Fruit fly (Drosophila melanogaster): ENCODE data around the gene Arf1.
A peak's percentile ranks its signal among the peaks of the same experiment; 100 is the strongest.

Gene Arf1

dm6 chr3L:22863367-22864078 lies 8.5 kb downstream of the Arf1 start, which contains the start of gene CG33169 (continued):
- peak; percentile 73 for TF ChIP-seq CG10431 (GFP tag; optimal IDR thresholded peaks at IDR 0.05)
- peak; percentile 67 for TF ChIP-seq peb (GFP tag; IDR thresholded peaks at IDR 0.05)
- TF ChIP-seq Drgx (GFP tag; IDR thresholded peaks at IDR 0.05), result peak; percentile 41; the same call in 1 of the 2 replicates
- no peak for TF ChIP-seq Dfd (GFP tag; optimal IDR thresholded peaks at IDR 0.05)
- peak; percentile 82 for TF ChIP-seq ara (GFP tag; IDR thresholded peaks at IDR 0.05)
- TF ChIP-seq dpn (GFP tag; optimal IDR thresholded peaks at IDR 0.05), result peak; percentile 89 to 95
- TF ChIP-seq CG31224 (GFP tag; IDR thresholded peaks at IDR 0.05), result peak; percentile 69
- TF ChIP-seq stc (GFP tag; IDR thresholded peaks at IDR 0.05), result peak; percentile 70
- peak; percentile 40 for TF ChIP-seq zf30C (GFP tag; optimal IDR thresholded peaks at IDR 0.05)
- TF ChIP-seq CG32532 (GFP tag; IDR thresholded peaks at IDR 0.05), result peak; percentile 88
- TF ChIP-seq H2.0 (GFP tag; IDR thresholded peaks at IDR 0.05), result peak; percentile 83
- TF ChIP-seq CG43689 (GFP tag; IDR thresholded peaks at IDR 0.05), result peak; percentile 34; the same call in 1 of the 2 replicates
- peak; percentile 91 for TF ChIP-seq jumu (GFP tag; optimal IDR thresholded peaks at IDR 0.05)
- TF ChIP-seq cwo (GFP tag; optimal IDR thresholded peaks at IDR 0.05), result peak; percentile 56
- no peak for TF ChIP-seq seq (GFP tag; IDR thresholded peaks at IDR 0.05)
- peak; percentile 75 for TF ChIP-seq CG12071 (GFP tag; optimal IDR thresholded peaks at IDR 0.05)
- peak; percentile 55 for TF ChIP-seq CG1024 (GFP tag; IDR thresholded peaks at IDR 0.05)
- TF ChIP-seq CG9876 (GFP tag; optimal IDR thresholded peaks at IDR 0.05), result peak; percentile 92
- peak; percentile 67 for TF ChIP-seq CG7928 (GFP tag; optimal IDR thresholded peaks at IDR 0.05)
- peak; percentile 91 for TF ChIP-seq CG2120 (GFP tag; optimal IDR thresholded peaks at IDR 0.05)
- TF ChIP-seq eyg (GFP tag; optimal IDR thresholded peaks at IDR 0.05), result peak; percentile 81
- peak; percentile 91 for TF ChIP-seq pho (GFP tag; optimal IDR thresholded peaks at IDR 0.05)
- peak; percentile 61 for TF ChIP-seq dmrt99B (tag; optimal IDR thresholded peaks at IDR 0.05)
- TF ChIP-seq ash1 (GFP tag; optimal IDR thresholded peaks at IDR 0.05), result peak; percentile 91
- peak; percentile 85 for TF ChIP-seq CG11398 (GFP tag; optimal IDR thresholded peaks at IDR 0.05)
- no peak for TF ChIP-seq exex (tag; optimal IDR thresholded peaks at IDR 0.05)
- peak; percentile 75 for TF ChIP-seq Mes4 (GFP tag; optimal IDR thresholded peaks at IDR 0.05)
- peak; percentile 12 for TF ChIP-seq CG9437 (GFP tag; optimal IDR thresholded peaks at IDR 0.05)
- peak; percentile 78 for TF ChIP-seq HHEX (GFP tag; optimal IDR thresholded peaks at IDR 0.05)
- no peak for TF ChIP-seq odd (GFP tag; optimal IDR thresholded peaks at IDR 0.05)
- peak; percentile 84 for TF ChIP-seq CG12942 (GFP tag; optimal IDR thresholded peaks at IDR 0.05)
- TF ChIP-seq CkIIα-i1 (GFP tag; IDR thresholded peaks at IDR 0.05), result no peak
- peak; percentile 98 for TF ChIP-seq sob (GFP tag; IDR thresholded peaks at IDR 0.05)
- peak; percentile 96 for TF ChIP-seq CG10543 (GFP tag; optimal IDR thresholded peaks at IDR 0.05)
- TF ChIP-seq CG18619 (GFP tag; optimal IDR thresholded peaks at IDR 0.05), result peak; percentile 79
- TF ChIP-seq jigr1 (GFP tag; IDR thresholded peaks at IDR 0.05), result 0 out of 3 replicates have a peak, but pooled peaks have one; percentile 49
- peak; percentile 54; the same call in 2 of the 3 replicates for TF ChIP-seq CG34224 (GFP tag; IDR thresholded peaks at IDR 0.05; ENCODE audit: partially characterized antibody)
- TF ChIP-seq lola (GFP tag; optimal IDR thresholded peaks at IDR 0.05), result peak in 1 of 3 experiments; percentile 17
- peak; percentile 45 for TF ChIP-seq jing (GFP tag; optimal IDR thresholded peaks at IDR 0.05)
- TF ChIP-seq CG2116 (GFP tag; optimal IDR thresholded peaks at IDR 0.05), result peak; percentile 70
- peak; percentile 61 for TF ChIP-seq inv (GFP tag; IDR thresholded peaks at IDR 0.05; ENCODE audit: partially characterized antibody)
- peak; percentile 31 for TF ChIP-seq CG2129 (GFP tag; IDR thresholded peaks at IDR 0.05; ENCODE audit: partially characterized antibody)
- no peak for TF ChIP-seq abd-A (tag; optimal IDR thresholded peaks at IDR 0.05)
- no peak for TF ChIP-seq corto (GFP tag; optimal IDR thresholded peaks at IDR 0.05)
- no peak for TF ChIP-seq sim (GFP tag; IDR thresholded peaks at IDR 0.05)
- peak; percentile 85 for TF ChIP-seq ind (GFP tag; optimal IDR thresholded peaks at IDR 0.05)
- TF ChIP-seq CG5180 (GFP tag; optimal IDR thresholded peaks at IDR 0.05), result peak; percentile 90
- TF ChIP-seq toy (GFP tag; IDR thresholded peaks at IDR 0.05), result peak; percentile 50; the same call in 1 of the 2 replicates
- peak; percentile 79 for TF ChIP-seq CG14710 (tag; optimal IDR thresholded peaks at IDR 0.05)

Data from whole organism, embryonic.